Worm (Caenorhabditis elegans) whole organism, young adult: ENCODE data around the gene C35C5.8.

ENCODE experiments used
- B0261.1 ChIP-seq: sonication (generic microtip); optimal IDR thresholded peaks from 2 replicates; lab custom pipeline; 2016; ENCODE audit warnings: mild to moderate bottlenecking, missing genetic modification characterization, moderate library complexity, missing compliant biosample characterization
- F23B12.7 ChIP-seq: sonication (generic microtip); optimal IDR thresholded peaks from 2 replicates; lab custom pipeline; 2017; ENCODE audit warnings: missing genetic modification characterization, mild to moderate bottlenecking, missing compliant biosample characterization, antibody characterized with exemption, moderate library complexity; ENCODE audit not compliant: insufficient read depth
- F33H1.4 ChIP-seq: fragments of 200-800 bp; sonication (Bioruptor generic); IDR thresholded peaks from 2 replicates; pipeline ENCODE4 v1.3.6; 2022; ENCODE audit warnings: missing genetic modification reagents, missing genetic modification characterization, missing compliant biosample characterization
- F57C9.4 ChIP-seq: sonication (generic microtip); optimal IDR thresholded peaks from 2 replicates; lab custom pipeline; 2017; ENCODE audit warnings: mild to moderate bottlenecking, missing genetic modification characterization, missing compliant biosample characterization
- T07F8.4 ChIP-seq: sonication (generic microtip); optimal IDR thresholded peaks from 2 replicates; lab custom pipeline; 2016; ENCODE audit warnings: mild to moderate bottlenecking, missing genetic modification characterization, moderate library complexity, missing compliant biosample characterization
- Y53G8AR.9 ChIP-seq: fragments of 200-800 bp; sonication (Bioruptor generic); conservative IDR thresholded peaks from 2 replicates; pipeline ENCODE4 v1.3.6; 2022; ENCODE audit warnings: missing genetic modification reagents, missing genetic modification characterization, missing compliant biosample characterization
- Y67H2A.10 ChIP-seq: fragments of 200-800 bp; sonication (Bioruptor generic); conservative IDR thresholded peaks from 2 replicates; pipeline ENCODE4 v1.3.6; 2022; ENCODE audit warnings: missing genetic modification reagents, missing genetic modification characterization, missing compliant biosample characterization
- Y95B8A.8 ChIP-seq: fragments of 200-800 bp; sonication (Bioruptor generic); IDR thresholded peaks from 2 replicates; pipeline ENCODE4 v1.3.6; 2022; ENCODE audit warnings: missing genetic modification reagents, missing genetic modification characterization, missing compliant biosample characterization
- ZK185.1 ChIP-seq: sonication (generic microtip); optimal IDR thresholded peaks from 2 replicates; lab custom pipeline; 2016; ENCODE audit warnings: mild to moderate bottlenecking, missing genetic modification characterization, missing compliant biosample characterization; ENCODE audit not compliant: poor library complexity, severe bottlenecking
- atf-7 ChIP-seq: sonication (generic microtip); optimal IDR thresholded peaks from 2 replicates; lab custom pipeline; 2017; ENCODE audit warnings: mild to moderate bottlenecking, missing genetic modification characterization, missing compliant biosample characterization
- attf-3 ChIP-seq: fragments of 200-800 bp; sonication (Bioruptor generic); conservative IDR thresholded peaks from 2 replicates; pipeline ENCODE4 v1.3.6; 2022; ENCODE audit warnings: missing genetic modification reagents, missing genetic modification characterization, missing compliant biosample characterization
- attf-5 ChIP-seq: fragments of 200-800 bp; sonication (Bioruptor generic); optimal IDR thresholded peaks from 2 replicates; lab custom pipeline; 2018; ENCODE audit warnings: mild to moderate bottlenecking, missing genetic modification characterization, missing compliant biosample characterization
- bed-2 ChIP-seq: fragments of 200-800 bp; sonication (Bioruptor generic); IDR thresholded peaks from 2 replicates; pipeline ENCODE4 v1.3.6; 2022; ENCODE audit warnings: missing genetic modification reagents, missing genetic modification characterization, missing compliant biosample characterization
- cebp-1 ChIP-seq, 2 experiments: fragments of 200-800 bp in 1 of 2; sonication (Bioruptor generic) in 1 of 2; sonication (generic microtip) in 1 of 2; IDR thresholded peaks in 1 of 2; optimal IDR thresholded peaks in 1 of 2; 2 replicates each; pipeline versions ENCODE4 v1.3.6 to Lab custom; 2017 to 2022; ENCODE audit warnings: missing compliant biosample characterization in 2 of 2, missing genetic modification characterization in 2 of 2, mild to moderate bottlenecking in 1 of 2, missing genetic modification reagents in 1 of 2, moderate library complexity in 1 of 2
- cebp-2 ChIP-seq: fragments of 200-800 bp; sonication (Bioruptor generic); IDR thresholded peaks from 2 replicates; pipeline ENCODE4 v1.3.6; 2022; ENCODE audit warnings: missing genetic modification characterization, missing compliant biosample characterization
- ceh-27 ChIP-seq: fragments of 200-800 bp; sonication (Bioruptor generic); optimal IDR thresholded peaks from 2 replicates; lab custom pipeline; 2018; ENCODE audit warnings: mild to moderate bottlenecking, missing genetic modification characterization, moderate library complexity, missing compliant biosample characterization
- dox-1 ChIP-seq: fragments of 200-800 bp; sonication (Bioruptor generic); IDR thresholded peaks from 2 replicates; pipeline ENCODE4 v1.3.6; 2022; ENCODE audit warnings: missing genetic modification reagents, missing genetic modification characterization, missing compliant biosample characterization
- egl-18 ChIP-seq: fragments of 200-800 bp; sonication (Bioruptor generic); IDR thresholded peaks from 2 replicates; pipeline ENCODE4 v1.3.6; 2022; ENCODE audit warnings: missing genetic modification reagents, missing genetic modification characterization, missing compliant biosample characterization
- egl-44 ChIP-seq: fragments of 200-800 bp; sonication (Bioruptor generic); IDR thresholded peaks from 2 replicates; pipeline ENCODE4 v1.3.6; 2022; ENCODE audit warnings: missing genetic modification reagents, missing genetic modification characterization, missing compliant biosample characterization
- ets-4 ChIP-seq: fragments of 200-800 bp; sonication (Bioruptor generic); optimal IDR thresholded peaks from 2 replicates; lab custom pipeline; 2018; ENCODE audit warnings: mild to moderate bottlenecking, missing genetic modification characterization, missing compliant biosample characterization
- fkh-3 ChIP-seq: sonication (generic microtip); optimal IDR thresholded peaks from 2 replicates; lab custom pipeline; 2016; ENCODE audit warnings: mild to moderate bottlenecking, missing genetic modification characterization, missing compliant biosample characterization
- him-1 ChIP-seq: sonication (generic microtip); optimal IDR thresholded peaks from 2 replicates; lab custom pipeline; 2016; ENCODE audit warnings: missing genotype, missing genetic modification reagents, missing genetic modification characterization, missing compliant biosample characterization
- hmg-20 ChIP-seq: fragments of 200-800 bp; sonication (Bioruptor generic); IDR thresholded peaks from 2 replicates; pipeline ENCODE4 v1.3.6; 2022; ENCODE audit warnings: missing genetic modification reagents, missing genetic modification characterization, missing compliant biosample characterization
- lag-1 ChIP-seq: fragments of 200-800 bp; sonication (Bioruptor generic); IDR thresholded peaks from 2 replicates; pipeline ENCODE4 v1.3.6; 2022; ENCODE audit warnings: missing genetic modification reagents, missing genetic modification characterization, missing compliant biosample characterization
- let-526 ChIP-seq: fragments of 200-800 bp; sonication (Bioruptor generic); IDR thresholded peaks from 2 replicates; pipeline ENCODE4 v1.3.6; 2022; ENCODE audit warnings: missing genetic modification reagents, missing genetic modification characterization, missing compliant biosample characterization
- let-607 ChIP-seq, 2 experiments: fragments of 200-800 bp in 1 of 2; sonication (Bioruptor generic) in 1 of 2; sonication (generic microtip) in 1 of 2; optimal IDR thresholded peaks; 2 replicates each; lab custom pipeline; 2016 to 2018; ENCODE audit warnings: mild to moderate bottlenecking in 2 of 2, missing compliant biosample characterization in 2 of 2, missing genetic modification characterization in 2 of 2, moderate library complexity in 2 of 2, missing genotype in 1 of 2
- lin-26 ChIP-seq: fragments of 200-800 bp; sonication (Bioruptor generic); IDR thresholded peaks from 2 replicates; pipeline ENCODE4 v1.3.6; 2022; ENCODE audit warnings: missing genetic modification reagents, missing genetic modification characterization, missing compliant biosample characterization
- madf-10 ChIP-seq: sonication (generic microtip); optimal IDR thresholded peaks from 2 replicates; lab custom pipeline; 2016; ENCODE audit warnings: mild to moderate bottlenecking, missing genetic modification characterization, missing compliant biosample characterization
- mes-4 ChIP-seq: sonication (generic microtip); optimal IDR thresholded peaks from 2 replicates; lab custom pipeline; 2016; ENCODE audit warnings: missing genotype, missing genetic modification characterization, missing compliant biosample characterization
- nhr-120 ChIP-seq: fragments of 200-800 bp; sonication (Bioruptor generic); IDR thresholded peaks from 2 replicates; pipeline ENCODE4 v1.3.6; 2022; ENCODE audit warnings: missing genetic modification characterization, missing compliant biosample characterization
- nhr-80 ChIP-seq: sonication (generic microtip); optimal IDR thresholded peaks from 2 replicates; lab custom pipeline; 2016; ENCODE audit warnings: missing genetic modification characterization, missing compliant biosample characterization
- nhr-90 ChIP-seq: sonication (generic microtip); optimal IDR thresholded peaks from 2 replicates; lab custom pipeline; 2016; ENCODE audit warnings: missing genotype, mild to moderate bottlenecking, missing genetic modification characterization, missing compliant biosample characterization
- pbrm-1 ChIP-seq: fragments of 200-800 bp; sonication (Bioruptor generic); IDR thresholded peaks from 2 replicates; pipeline ENCODE4 v1.3.6; 2022; ENCODE audit warnings: missing genetic modification reagents, missing genetic modification characterization, missing compliant biosample characterization
- pha-4 ChIP-seq: fragments of 150-350 bp; sonication (generic microtip); optimal IDR thresholded peaks from 2 replicates; lab custom pipeline; 2014; ENCODE audit warnings: missing biosample characterization, missing genetic modification reagents, missing genetic modification characterization
- rec-8 ChIP-seq, 2 experiments: sonication (generic microtip); optimal IDR thresholded peaks; 2 replicates each; lab custom pipeline; 2016; ENCODE audit warnings: mild to moderate bottlenecking in 2 of 2, missing genetic modification characterization in 2 of 2, missing genetic modification reagents in 2 of 2, missing genotype in 2 of 2, missing biosample characterization in 1 of 2, missing compliant biosample characterization in 1 of 2, moderate library complexity in 1 of 2
- snpc-1.3 ChIP-seq: sonication (generic microtip); optimal IDR thresholded peaks from 2 replicates; lab custom pipeline; 2017; ENCODE audit warnings: missing genetic modification characterization, mild to moderate bottlenecking, missing compliant biosample characterization, antibody characterized with exemption, moderate library complexity, missing genotype, missing genetic modification reagents; ENCODE audit not compliant: insufficient read depth
- unc-62 ChIP-seq: fragments of 150-350 bp; optimal IDR thresholded peaks from 2 replicates; lab custom pipeline; 2014; ENCODE audit warnings: missing biosample characterization, missing genetic modification reagents, missing genetic modification characterization
- xnd-1 ChIP-seq: sonication (generic microtip); optimal IDR thresholded peaks from 2 replicates; lab custom pipeline; 2016; ENCODE audit warnings: missing genotype, missing genetic modification reagents, missing genetic modification characterization, missing compliant biosample characterization
- zfh-2 ChIP-seq: fragments of 200-800 bp; sonication (Bioruptor generic); conservative IDR thresholded peaks from 2 replicates; pipeline ENCODE4 v1.3.6; 2022; ENCODE audit warnings: missing genetic modification reagents, missing genetic modification characterization, missing compliant biosample characterization
- ztf-22 ChIP-seq: fragments of 200-800 bp; sonication (Bioruptor generic); optimal IDR thresholded peaks from 2 replicates; lab custom pipeline; 2018; ENCODE audit warnings: mild to moderate bottlenecking, missing genetic modification characterization, moderate library complexity, missing compliant biosample characterization
- ztf-3 ChIP-seq: fragments of 200-800 bp; sonication (Bioruptor generic); optimal IDR thresholded peaks from 2 replicates; lab custom pipeline; 2018; ENCODE audit warnings: mild to moderate bottlenecking, missing genetic modification characterization, missing compliant biosample characterization

The C35C5.8 gene

ce11 chrX:11515381-11515780, 18.0 kb upstream of the C35C5.8 start:
- TF ChIP-seq nhr-80 (tag; lab: Kevin White, UChicago) (peak; percentile 99), ZK185.1 (tag; lab: Kevin White, UChicago) (no peak), ets-4 (GFP tag; lab: Kevin White, UChicago) (peak; percentile 96), rec-8 (tag; optimal IDR thresholded peaks at IDR 0.05; lab: Kevin White, UChicago) (no peak), ztf-22 (GFP tag; lab: Kevin White, UChicago) (peak; percentile 18), mes-4 (no peak), Y53G8AR.9 (peak; percentile 44; the same call in 1 of the 2 replicates), xnd-1 (no peak), hmg-20 (GFP tag; lab: Robert Waterston, UW) (no peak), egl-18 (GFP tag; lab: Robert Waterston, UW) (no peak), zfh-2 (GFP tag; lab: Robert Waterston, UW) (0 out of 2 replicates have a peak, but pooled peaks have one; percentile 13), nhr-90 (peak; percentile 75), ztf-3 (GFP tag; lab: Kevin White, UChicago) (no peak), dox-1 (GFP tag; lab: Robert Waterston, UW) (peak; percentile 73), F57C9.4 (no peak), let-607 (tag; optimal IDR thresholded peaks at IDR 0.05; lab: Kevin White, UChicago) (peak; percentile 90), bed-2 (GFP tag; lab: Robert Waterston, UW) (no peak), pha-4 (peak; percentile 75), nhr-120 (GFP tag; lab: Robert Waterston, UW) (no peak), cebp-2 (GFP tag; lab: Robert Waterston, UW) (no peak), let-526 (GFP tag; lab: Robert Waterston, UW) (no peak), Y67H2A.10 (no peak), madf-10 (tag; lab: Kevin White, UChicago) (peak; percentile 2), snpc-1.3 (no peak), ceh-27 (GFP tag; lab: Kevin White, UChicago) (no peak), cebp-1 (GFP tag; IDR thresholded peaks at IDR 0.05; lab: Robert Waterston, UW) (no peak), cebp-1 (tag; optimal IDR thresholded peaks at IDR 0.05; lab: Kevin White, UChicago) (peak; percentile 50), egl-44 (GFP tag; lab: Robert Waterston, UW) (peak; percentile 69; the same call in 1 of the 2 replicates), unc-62 (GFP tag; lab: Kevin White, UChicago) (peak; percentile 60), B0261.1 (tag; lab: Kevin White, UChicago) (no peak), atf-7 (tag; lab: Kevin White, UChicago) (peak; percentile 88)

- peak; percentile 33 for TF ChIP-seq nhr-80 (tag; lab: Kevin White, UChicago)
- TF ChIP-seq atf-7 (tag; lab: Kevin White, UChicago), result no peak
- no peak for TF ChIP-seq F23B12.7 (tag; lab: Kevin White, UChicago)
Measured at ce11 chrX:11517433-11517832, 16.0 kb upstream of the C35C5.8 start.

- no peak for TF ChIP-seq pbrm-1 (GFP tag; lab: Robert Waterston, UW)
- no peak for TF ChIP-seq him-1 (tag; lab: Kevin White, UChicago)
- TF ChIP-seq T07F8.4 (tag; lab: Kevin White, UChicago), result no peak
- TF ChIP-seq lin-26, result no peak
- TF ChIP-seq Y95B8A.8 (GFP tag; lab: Robert Waterston, UW), result no peak
- TF ChIP-seq lag-1, result no peak
- no peak for TF ChIP-seq attf-5 (GFP tag; lab: Kevin White, UChicago)
- TF ChIP-seq cebp-1 (GFP tag; IDR thresholded peaks at IDR 0.05; lab: Robert Waterston, UW), result no peak
- no peak for TF ChIP-seq cebp-1 (tag; optimal IDR thresholded peaks at IDR 0.05; lab: Kevin White, UChicago)
- no peak for TF ChIP-seq ets-4 (GFP tag; lab: Kevin White, UChicago)
- no peak for TF ChIP-seq fkh-3 (tag; lab: Kevin White, UChicago)
- no peak for TF ChIP-seq attf-3 (GFP tag; lab: Robert Waterston, UW)
- TF ChIP-seq F33H1.4 (GFP tag; lab: Robert Waterston, UW), result no peak
Measured at ce11 chrX:11518415-11518814, 15.0 kb upstream of the C35C5.8 start.
